Worm (Caenorhabditis elegans): ENCODE data around the gene C17A2.7.

DNA sequence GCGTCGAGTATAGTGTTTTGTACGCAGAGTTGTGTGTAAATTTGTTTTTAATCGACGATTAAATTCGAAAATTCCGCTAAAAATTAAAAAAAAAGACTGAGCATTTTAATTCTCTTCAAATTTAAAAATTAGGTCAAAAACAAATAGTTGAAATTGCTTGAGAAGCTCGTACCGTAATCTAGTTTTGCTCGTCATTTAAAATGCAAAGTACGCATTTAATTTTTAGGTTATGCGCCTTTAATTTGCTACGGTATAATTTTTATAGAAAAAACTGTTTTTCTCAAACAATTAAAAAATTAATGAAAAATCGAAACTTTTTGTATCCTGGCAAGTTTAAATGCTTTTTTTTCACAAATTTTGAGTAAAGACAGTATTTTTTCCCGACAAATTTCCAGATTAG lies 34.6 kb downstream of the C17A2.7 start:
- TF ChIP-seq unc-62 (GFP tag; optimal IDR thresholded peaks at IDR 0.05): no peak
- no peak for TF ChIP-seq lin-13 (GFP tag; optimal IDR thresholded peaks at IDR 0.05)
- no peak for TF ChIP-seq ceh-82 (tag; optimal IDR thresholded peaks at IDR 0.05)
- no peak for TF ChIP-seq lsy-2 (tag; optimal IDR thresholded peaks at IDR 0.05)
- TF ChIP-seq C34F6.9 (tag; optimal IDR thresholded peaks at IDR 0.05): no peak
- TF ChIP-seq ama-1 (optimal IDR thresholded peaks at IDR 0.05): no peak
- TF ChIP-seq zag-1 (tag; optimal IDR thresholded peaks at IDR 0.05): no peak

All from whole organism, L2 larva.